Worm (Caenorhabditis elegans): ENCODE data around the gene mrpl-2.

Gene mrpl-2

DNA sequence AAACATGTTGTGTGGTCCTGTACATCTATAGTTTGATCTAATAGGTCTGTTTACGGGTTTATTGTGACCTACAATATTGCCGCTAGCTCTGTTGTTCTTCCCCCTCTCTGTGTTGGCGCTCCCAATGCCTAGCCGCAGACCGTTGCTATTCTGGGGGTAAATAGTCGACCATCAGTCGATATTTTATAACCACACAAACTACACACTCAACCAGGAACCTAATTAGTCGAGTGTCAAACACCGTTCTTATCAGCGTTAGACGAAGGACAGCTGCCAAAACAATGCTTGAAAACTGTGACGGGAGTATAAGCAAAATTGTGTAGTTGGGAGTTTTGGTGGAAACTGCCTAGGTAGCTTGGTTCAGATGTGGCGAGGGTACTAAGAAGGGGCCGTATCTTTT, 9.4 kb downstream of the mrpl-2 start:
- no peak for TF ChIP-seq hlh-15 (tag; optimal IDR thresholded peaks at IDR 0.05)
- TF ChIP-seq nfya-1 (tag; optimal IDR thresholded peaks at IDR 0.05) = no peak
- TF ChIP-seq pha-2 (tag; optimal IDR thresholded peaks at IDR 0.05) = no peak
- no peak for TF ChIP-seq ceh-9 (tag; optimal IDR thresholded peaks at IDR 0.05)
- no peak for TF ChIP-seq tbx-2 (tag; optimal IDR thresholded peaks at IDR 0.05)
- no peak for TF ChIP-seq mec-3 (tag; optimal IDR thresholded peaks at IDR 0.05; ENCODE audit: borderline replicate concordance)
- no peak for TF ChIP-seq syd-9 (tag; optimal IDR thresholded peaks at IDR 0.05)
- no peak for TF ChIP-seq unc-86 (tag; optimal IDR thresholded peaks at IDR 0.05)
- TF ChIP-seq pros-1 (tag; optimal IDR thresholded peaks at IDR 0.05) = no peak
- TF ChIP-seq lin-11 (tag; optimal IDR thresholded peaks at IDR 0.05) = no peak
- no peak for TF ChIP-seq ceh-48 (tag; optimal IDR thresholded peaks at IDR 0.05)
- TF ChIP-seq hlh-13 (GFP tag; optimal IDR thresholded peaks at IDR 0.05) = no peak
- no peak for TF ChIP-seq hlh-30 (tag; optimal IDR thresholded peaks at IDR 0.05; ENCODE audit: insufficient read depth)
- no peak for TF ChIP-seq eyg-1 (tag; optimal IDR thresholded peaks at IDR 0.05)
- no peak for TF ChIP-seq ref-2 (tag; optimal IDR thresholded peaks at IDR 0.05)
- TF ChIP-seq ceh-34 (tag; optimal IDR thresholded peaks at IDR 0.05) = no peak
- TF ChIP-seq ceh-6 (GFP tag; optimal IDR thresholded peaks at IDR 0.05) = no peak
- no peak for TF ChIP-seq ttx-3 (tag; optimal IDR thresholded peaks at IDR 0.05)

DNA sequence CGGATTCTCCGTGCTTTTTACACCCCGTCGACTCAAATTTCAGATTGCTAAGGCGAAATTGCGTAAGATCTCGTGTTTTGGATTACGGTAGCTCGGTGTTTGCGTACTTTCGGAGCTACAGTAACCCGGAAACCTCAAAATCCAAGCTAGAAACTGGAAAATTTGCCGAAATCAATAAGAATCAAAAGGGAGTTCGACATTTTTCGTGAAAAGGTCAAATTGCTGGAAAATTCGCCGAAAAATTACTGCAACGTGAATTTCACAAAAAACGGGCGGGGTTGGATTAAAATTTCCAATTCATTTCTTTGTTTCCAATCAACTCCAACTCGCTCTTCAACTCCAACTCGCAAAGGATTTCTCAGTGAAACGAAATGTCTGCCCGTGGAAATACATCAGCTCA, 14.7 kb downstream of the mrpl-2 start, which contains the start of gene F56B3.6:
Gene F56B3.6, plus strand, starts transcription at position 301 of the 400 bp plus-strand sequence.
- no peak for TF ChIP-seq hlh-8 (tag; optimal IDR thresholded peaks at IDR 0.05)
- no peak for TF ChIP-seq ttx-3 (tag; optimal IDR thresholded peaks at IDR 0.05)

DNA sequence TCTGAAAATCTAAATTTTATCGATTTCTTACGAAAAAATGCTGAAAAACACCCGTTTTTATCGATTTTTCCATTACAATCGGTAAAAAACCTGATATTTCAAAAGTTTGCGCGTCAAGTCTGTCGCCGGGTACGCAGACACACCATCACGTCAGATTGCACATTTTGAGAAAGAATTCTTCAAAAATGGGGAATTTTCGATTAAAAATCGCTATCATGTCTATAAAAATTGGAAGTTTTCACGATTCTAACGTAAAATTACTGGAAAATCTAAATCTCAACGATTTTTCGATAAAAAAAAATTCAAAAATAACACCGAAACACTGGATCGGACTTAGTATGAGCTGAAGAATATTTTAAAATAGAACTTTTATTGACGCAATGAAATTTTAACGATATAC, 21.2 kb downstream of the mrpl-2 start, which contains the start of gene F56B3.4:
Gene F56B3.4, minus strand, starts transcription at position 1 of the 400 bp plus-strand sequence.
- no peak for TF ChIP-seq ceh-31 (tag; optimal IDR thresholded peaks at IDR 0.05)
- TF ChIP-seq ceh-24 (tag; optimal IDR thresholded peaks at IDR 0.05) = no peak
- no peak for TF ChIP-seq lim-6 (tag; optimal IDR thresholded peaks at IDR 0.05)
- TF ChIP-seq gmeb-2 (tag; optimal IDR thresholded peaks at IDR 0.05) = no peak
- no peak for TF ChIP-seq zip-5 (tag; optimal IDR thresholded peaks at IDR 0.05)
- no peak for TF ChIP-seq fkh-6 (tag; optimal IDR thresholded peaks at IDR 0.05)
- TF ChIP-seq ets-4 (tag; optimal IDR thresholded peaks at IDR 0.05) = no peak
- no peak for TF ChIP-seq che-1 (tag; optimal IDR thresholded peaks at IDR 0.05)
- TF ChIP-seq unc-3 (GFP tag; conservative IDR thresholded peaks at IDR 0.05) = no peak
- no peak for TF ChIP-seq unc-3 (tag; optimal IDR thresholded peaks at IDR 0.05)
- TF ChIP-seq K02D7.2 (tag; optimal IDR thresholded peaks at IDR 0.05) = no peak

DNA sequence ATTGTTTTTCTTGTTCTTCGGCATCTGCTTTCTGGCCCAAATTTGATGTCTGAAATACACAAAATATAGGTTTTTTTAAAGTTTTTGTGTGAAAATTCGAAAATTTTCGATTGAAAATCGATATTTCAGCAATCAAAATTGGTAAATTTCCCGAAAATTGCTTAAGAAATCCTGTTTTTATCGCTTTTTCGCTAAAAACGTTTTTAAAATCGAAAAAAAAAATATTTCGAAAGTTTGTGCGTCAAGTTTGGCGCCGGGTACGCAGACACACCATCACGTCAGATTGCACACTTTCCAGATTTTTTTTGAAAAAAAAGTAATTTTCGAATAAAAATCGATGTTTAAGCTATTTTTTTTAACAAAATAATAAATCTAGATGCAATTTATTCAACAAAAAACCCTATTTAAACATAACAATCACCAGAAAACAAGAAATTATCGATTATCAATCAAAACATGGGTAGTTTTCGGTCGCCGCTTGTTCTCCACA, 22.4 kb downstream of the mrpl-2 start, which contains the start of gene skr-18:
Gene skr-18, minus strand, starts transcription at position 51 of the 490 bp plus-strand sequence.
- TF ChIP-seq T23F11.4 (GFP tag; optimal IDR thresholded peaks at IDR 0.05) (no peak), npax-4 (tag; optimal IDR thresholded peaks at IDR 0.05) (no peak), Y22D7AL.16 (tag; optimal IDR thresholded peaks at IDR 0.05) (no peak), K02D7.2 (tag; optimal IDR thresholded peaks at IDR 0.05) (no peak), ceh-14 (tag; optimal IDR thresholded peaks at IDR 0.05) (no peak), hlh-30 (tag; optimal IDR thresholded peaks at IDR 0.05; ENCODE audit: insufficient read depth) (no peak), fax-1 (tag; optimal IDR thresholded peaks at IDR 0.05) (no peak), unc-42 (tag; optimal IDR thresholded peaks at IDR 0.05) (no peak), ceh-19 (GFP tag; optimal IDR thresholded peaks at IDR 0.05) (no peak), tbx-2 (tag; optimal IDR thresholded peaks at IDR 0.05) (no peak), ceh-18 (tag; optimal IDR thresholded peaks at IDR 0.05) (no peak), pqm-1 (tag; optimal IDR thresholded peaks at IDR 0.05) (no peak), ets-4 (tag; optimal IDR thresholded peaks at IDR 0.05) (no peak), unc-86 (tag; optimal IDR thresholded peaks at IDR 0.05) (no peak), hlh-6 (tag; optimal IDR thresholded peaks at IDR 0.05) (no peak), che-1 (tag; optimal IDR thresholded peaks at IDR 0.05) (no peak), ref-2 (tag; optimal IDR thresholded peaks at IDR 0.05) (no peak)
